Worm (Caenorhabditis elegans) whole organism, young adult: ENCODE data around the gene mlcd-1.

Experiments used
- F33H1.4 ChIP-seq: fragments of 200-800 bp; sonication (Bioruptor generic); IDR thresholded peaks from 2 replicates; pipeline ENCODE4 v1.3.6; 2022; ENCODE audit warnings: missing genetic modification reagents, missing genetic modification characterization, missing compliant biosample characterization
- ama-1 ChIP-seq, 3 experiments: fragments of 150-350 bp in 1 of 3; sonication (generic microtip) in 2 of 3; optimal IDR thresholded peaks; 2 replicates each; lab custom pipeline; 2014 to 2018; ENCODE audit warnings: missing biosample characterization in 2 of 3, missing genetic modification characterization in 2 of 3, missing genetic modification reagents in 2 of 3
- ceh-58 ChIP-seq: fragments of 200-800 bp; sonication (Bioruptor generic); IDR thresholded peaks from 2 replicates; pipeline ENCODE4 v1.3.6; 2022; ENCODE audit warnings: missing genetic modification characterization, missing compliant biosample characterization
- hmg-1.2 ChIP-seq: fragments of 200-800 bp; sonication (Bioruptor generic); IDR thresholded peaks from 2 replicates; pipeline ENCODE4 v1.3.6; 2022; ENCODE audit warnings: missing genetic modification reagents, missing genetic modification characterization, missing compliant biosample characterization
- hmg-20 ChIP-seq: fragments of 200-800 bp; sonication (Bioruptor generic); IDR thresholded peaks from 2 replicates; pipeline ENCODE4 v1.3.6; 2022; ENCODE audit warnings: missing genetic modification reagents, missing genetic modification characterization, missing compliant biosample characterization
- hsf-1 ChIP-seq: fragments of 200-800 bp; sonication (Bioruptor generic); IDR thresholded peaks from 2 replicates; pipeline ENCODE4 v1.3.6; 2022; ENCODE audit warnings: missing genetic modification reagents, missing genetic modification characterization, missing compliant biosample characterization
- lin-35 ChIP-seq, 3 experiments: fragments of 150-350 bp in 2 of 3; sonication (generic microtip) in 1 of 3; optimal IDR thresholded peaks; 2 replicates each; lab custom pipeline; 2014 to 2018; ENCODE audit warnings: missing biosample characterization in 3 of 3, missing genetic modification characterization in 3 of 3, missing genetic modification reagents in 3 of 3
- madf-3 ChIP-seq: fragments of 200-800 bp; sonication (Bioruptor generic); IDR thresholded peaks from 2 replicates; pipeline ENCODE4 v1.3.6; 2022; ENCODE audit warnings: missing genetic modification reagents, missing genetic modification characterization, missing compliant biosample characterization
- mel-28 ChIP-seq: sonication (generic microtip); optimal IDR thresholded peaks from 2 replicates; lab custom pipeline; 2016; ENCODE audit warnings: borderline replicate concordance, mild to moderate bottlenecking, missing genetic modification characterization, missing compliant biosample characterization
- mes-4 ChIP-seq: sonication (generic microtip); optimal IDR thresholded peaks from 2 replicates; lab custom pipeline; 2016; ENCODE audit warnings: missing genotype, missing genetic modification characterization, missing compliant biosample characterization
- nfya-1 ChIP-seq: sonication (generic microtip); optimal IDR thresholded peaks from 2 replicates; lab custom pipeline; 2017; ENCODE audit warnings: antibody characterized with exemption, missing compliant biosample characterization, missing genetic modification characterization, borderline replicate concordance; ENCODE audit not compliant: insufficient read depth
- pha-4 ChIP-seq: fragments of 150-350 bp; sonication (generic microtip); optimal IDR thresholded peaks from 2 replicates; lab custom pipeline; 2014; ENCODE audit warnings: missing biosample characterization, missing genetic modification reagents, missing genetic modification characterization
- snpc-3.4 ChIP-seq: sonication (generic microtip); optimal IDR thresholded peaks from 2 replicates; lab custom pipeline; 2017; ENCODE audit warnings: missing genetic modification characterization, mild to moderate bottlenecking, missing compliant biosample characterization, antibody characterized with exemption, moderate library complexity, missing genotype, missing genetic modification reagents
- tbx-9 ChIP-seq: sonication (generic microtip); optimal IDR thresholded peaks from 2 replicates; lab custom pipeline; 2016; ENCODE audit warnings: borderline replicate concordance, missing genetic modification characterization, inconsistent platforms, missing compliant biosample characterization

ce11 chrIII:4601286-4601685, 33.4 kb upstream of the mlcd-1 start:
- TF ChIP-seq hsf-1 (GFP tag; lab: Robert Waterston, UW) (no peak), mes-4 (tag; lab: Kevin White, UChicago) (no peak), madf-3 (no peak), pha-4 (tag; lab: Kevin White, UChicago) (no peak), lin-35 (GFP tag; optimal IDR thresholded peaks at IDR 0.05; lab: Kevin White, UChicago) (no peak), hmg-1.2 (no peak), ama-1 (optimal IDR thresholded peaks at IDR 0.05; lab: Kevin White, UChicago) (no peak), ama-1 (GFP tag; optimal IDR thresholded peaks at IDR 0.05; lab: Kevin White, UChicago) (no peak), F33H1.4 (no peak), mel-28 (tag; lab: Kevin White, UChicago) (no peak), snpc-3.4 (tag; lab: Kevin White, UChicago) (no peak), hmg-20 (GFP tag; lab: Robert Waterston, UW) (no peak), nfya-1 (no peak), ceh-58 (GFP tag; lab: Robert Waterston, UW) (no peak), tbx-9 (tag; lab: Kevin White, UChicago) (no peak)
